Worm (Caenorhabditis elegans) whole organism, L4/young adult: ENCODE data around the gene W10D9.1.
"Not testable (repeated sequence)": the region's sequence is repeated elsewhere in the genome, so short reads cannot be mapped to it uniquely, and the experiment has no call there.

Source experiments
- W03F9.2 ChIP-seq: fragments of 150-350 bp; optimal IDR thresholded peaks from 2 replicates; lab custom pipeline; 2014; ENCODE audit warnings: missing biosample characterization, missing genetic modification characterization
- dao-5 ChIP-seq: sonication (generic microtip); optimal IDR thresholded peaks from 2 replicates; lab custom pipeline; 2016; ENCODE audit warnings: missing genotype, missing genetic modification characterization, moderate library complexity, missing compliant biosample characterization
- him-1 ChIP-seq: sonication (generic microtip); optimal IDR thresholded peaks from 2 replicates; lab custom pipeline; 2016; ENCODE audit warnings: missing genotype, missing genetic modification reagents, missing genetic modification characterization, missing compliant biosample characterization

DNA sequence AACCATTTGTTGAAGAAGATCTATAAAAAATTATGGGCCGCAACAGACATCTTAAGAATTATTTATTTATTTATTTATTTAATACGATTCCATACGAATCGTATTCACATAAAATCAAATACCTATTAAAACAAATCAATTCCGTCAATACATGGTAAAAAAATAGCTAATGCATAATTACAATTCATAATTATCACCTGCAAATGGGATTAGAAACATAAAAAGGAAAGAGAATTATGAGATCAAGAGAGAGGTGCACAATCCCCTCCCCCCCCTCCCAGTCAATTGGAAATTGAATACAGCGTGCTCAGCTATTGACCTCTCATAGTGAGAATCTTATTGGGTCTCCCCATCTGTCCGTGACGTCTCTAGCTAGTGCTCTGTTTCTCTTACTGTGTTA lies 13.6 kb upstream of the W10D9.1 start, which contains the start of gene C24H12.1:
- not testable (repeated sequence) for TF ChIP-seq W03F9.2, him-1, dao-5 (tag; lab: Kevin White, UChicago)
